Fruit fly (Drosophila melanogaster): Measurements from ENCODE around the gene CG6661.

Gene CG6661

DNA sequence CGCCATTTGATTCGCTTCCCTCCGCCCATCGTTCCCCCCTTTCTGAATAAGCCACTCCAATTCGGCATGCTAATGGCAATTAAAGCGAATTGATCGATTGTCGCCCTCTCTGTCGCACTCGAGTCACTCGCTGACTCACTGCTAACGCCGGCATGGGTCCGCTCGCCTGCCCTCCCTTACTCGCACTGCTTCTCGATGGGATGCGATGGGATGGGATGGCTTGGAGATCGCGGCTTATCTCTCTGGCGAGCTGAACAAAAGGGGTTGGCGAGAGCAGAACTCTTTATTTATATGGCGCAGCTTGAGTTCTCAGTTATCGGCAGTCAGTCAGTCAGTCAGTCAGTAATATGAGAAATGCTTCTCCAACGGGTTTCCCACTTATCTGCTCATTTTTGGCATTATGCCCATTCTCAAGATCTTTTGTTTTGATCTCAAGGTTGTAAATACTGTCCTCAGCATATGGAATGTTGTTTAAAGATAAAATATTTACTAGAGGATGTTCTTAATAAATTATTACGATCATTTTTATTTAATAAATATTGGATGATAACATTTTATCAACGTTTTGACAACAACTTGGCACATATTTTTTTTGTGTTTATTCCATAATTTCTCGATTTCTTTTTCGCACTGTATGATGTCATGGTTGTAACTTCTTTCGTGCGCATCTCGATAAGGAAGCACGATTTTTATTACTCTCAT lies 21.4 kb downstream of the CG6661 start (continued):
- TF ChIP-seq D19B (GFP tag; optimal IDR thresholded peaks at IDR 0.05) = no peak
- TF ChIP-seq CG10366 (GFP tag; IDR thresholded peaks at IDR 0.05) = no peak
- TF ChIP-seq btn (GFP tag; optimal IDR thresholded peaks at IDR 0.05) = no peak
- TF ChIP-seq gsb-n (tag; optimal IDR thresholded peaks at IDR 0.05) = peak; percentile 96
- no peak for TF ChIP-seq Bteb2 (GFP tag; optimal IDR thresholded peaks at IDR 0.05)
- TF ChIP-seq run (tag; optimal IDR thresholded peaks at IDR 0.05) = no peak
- TF ChIP-seq Ravus (GFP tag; IDR thresholded peaks at IDR 0.05) = no peak
- no peak for TF ChIP-seq Usf (GFP tag; optimal IDR thresholded peaks at IDR 0.05)
- TF ChIP-seq CG31388 (GFP tag; optimal IDR thresholded peaks at IDR 0.05) = no peak
- TF ChIP-seq CG3995 (GFP tag; optimal IDR thresholded peaks at IDR 0.05) = no peak
- TF ChIP-seq CG1603 (tag; optimal IDR thresholded peaks at IDR 0.05) = no peak
- TF ChIP-seq CG16815 (GFP tag; optimal IDR thresholded peaks at IDR 0.05) = no peak
- no peak for TF ChIP-seq ATbp (GFP tag; optimal IDR thresholded peaks at IDR 0.05)
- no peak for TF ChIP-seq CG10979 (tag; optimal IDR thresholded peaks at IDR 0.05)
- no peak for TF ChIP-seq Sin3A (optimal IDR thresholded peaks at IDR 0.05)
- TF ChIP-seq zfh1 (GFP tag; IDR thresholded peaks at IDR 0.05) = no peak
- no peak for TF ChIP-seq CG43689 (GFP tag; IDR thresholded peaks at IDR 0.05)
- TF ChIP-seq ham (GFP tag; IDR thresholded peaks at IDR 0.05) = no peak
- peak; percentile 88 for TF ChIP-seq crol (GFP tag; IDR thresholded peaks at IDR 0.05)
- TF ChIP-seq gcm2 (GFP tag; optimal IDR thresholded peaks at IDR 0.05) = no peak
- no peak for TF ChIP-seq CG14050 (GFP tag; IDR thresholded peaks at IDR 0.05)
- TF ChIP-seq CG16813 (GFP tag; IDR thresholded peaks at IDR 0.05; ENCODE audit: partially characterized antibody) = no peak
- no peak for TF ChIP-seq twi (tag; optimal IDR thresholded peaks at IDR 0.05)
- peak; percentile 80 for TF ChIP-seq CG10543 (GFP tag; optimal IDR thresholded peaks at IDR 0.05)
- TF ChIP-seq CG33213 (GFP tag; optimal IDR thresholded peaks at IDR 0.05) = no peak
- no peak for TF ChIP-seq toy (GFP tag; IDR thresholded peaks at IDR 0.05)
- TF ChIP-seq mirr (GFP tag; optimal IDR thresholded peaks at IDR 0.05) = peak; percentile 13
- TF ChIP-seq Doc2 (GFP tag; IDR thresholded peaks at IDR 0.05) = no peak
- TF ChIP-seq CG14667 (GFP tag; IDR thresholded peaks at IDR 0.05) = no peak
- TF ChIP-seq seq (GFP tag; IDR thresholded peaks at IDR 0.05) = no peak
- TF ChIP-seq slbo (GFP tag; IDR thresholded peaks at IDR 0.05) = no peak
- TF ChIP-seq Dp (GFP tag; optimal IDR thresholded peaks at IDR 0.05) = no peak
- TF ChIP-seq CG5245 (GFP tag; optimal IDR thresholded peaks at IDR 0.05) = no peak
- 0 out of 2 replicates have a peak, but pooled peaks have one; percentile 13 for TF ChIP-seq Rfx (GFP tag; IDR thresholded peaks at IDR 0.05)
- no peak for TF ChIP-seq fd96Cb (tag; optimal IDR thresholded peaks at IDR 0.05)
- no peak for TF ChIP-seq CG6254 (GFP tag; optimal IDR thresholded peaks at IDR 0.05)
- no peak for TF ChIP-seq CG4820 (GFP tag; optimal IDR thresholded peaks at IDR 0.05)
- TF ChIP-seq kni (GFP tag; optimal IDR thresholded peaks at IDR 0.05) = peak; percentile 24
- no peak for TF ChIP-seq bsh (GFP tag; optimal IDR thresholded peaks at IDR 0.05)
- TF ChIP-seq sisA (GFP tag; IDR thresholded peaks at IDR 0.05) = no peak
- no peak for TF ChIP-seq fd3F (GFP tag; optimal IDR thresholded peaks at IDR 0.05)
- TF ChIP-seq CkIIα-i1 (GFP tag; IDR thresholded peaks at IDR 0.05) = no peak
- TF ChIP-seq Hr39 (optimal IDR thresholded peaks at IDR 0.05) = no peak
- no peak for TF ChIP-seq HLH54F (GFP tag; optimal IDR thresholded peaks at IDR 0.05)
- TF ChIP-seq B-H2 (GFP tag; optimal IDR thresholded peaks at IDR 0.05) = peak; percentile 40
- TF ChIP-seq CG11093 (GFP tag; IDR thresholded peaks at IDR 0.05) = no peak
- no peak for TF ChIP-seq HLH3B (GFP tag; IDR thresholded peaks at IDR 0.05)
- no peak for TF ChIP-seq CG12744 (GFP tag; optimal IDR thresholded peaks at IDR 0.05)
- TF ChIP-seq gsb (GFP tag; IDR thresholded peaks at IDR 0.05) = no peak
- TF ChIP-seq CG18262 (tag; optimal IDR thresholded peaks at IDR 0.05) = no peak
- TF ChIP-seq CG10565 (GFP tag; optimal IDR thresholded peaks at IDR 0.05) = no peak
- no peak for TF ChIP-seq danr (GFP tag; IDR thresholded peaks at IDR 0.05)
